Fruit fly (Drosophila melanogaster) whole organism, adult: ENCODE results near the gene CG4619.

ENCODE experiments used
- CG11617 ChIP-seq: fragments of 200-800 bp; sonication (Bioruptor generic); optimal IDR thresholded peaks from 2 replicates; lab custom pipeline; 2017; ENCODE audit warnings: mild to moderate bottlenecking, missing biosample characterization, missing genetic modification reagents, missing genetic modification characterization
- CG12768 ChIP-seq: fragments of 200-800 bp; sonication (Bioruptor generic); optimal IDR thresholded peaks from 2 replicates; lab custom pipeline; 2017; ENCODE audit warnings: missing biosample characterization, missing genetic modification characterization, mild to moderate bottlenecking, moderate library complexity, missing genetic modification reagents
- CG14711 ChIP-seq: fragments of 200-800 bp; sonication (Bioruptor generic); optimal IDR thresholded peaks from 2 replicates; lab custom pipeline; 2018; ENCODE audit warnings: missing biosample characterization, mild to moderate bottlenecking, missing genetic modification characterization, moderate library complexity
- CG1620 ChIP-seq: fragments of 200-800 bp; sonication (Bioruptor generic); optimal IDR thresholded peaks from 2 replicates; lab custom pipeline; 2016; ENCODE audit warnings: missing biosample characterization, missing genetic modification characterization
- CG33017 ChIP-seq: fragments of 200-800 bp; sonication (Bioruptor generic); optimal IDR thresholded peaks from 2 replicates; lab custom pipeline; 2018; ENCODE audit warnings: missing biosample characterization, mild to moderate bottlenecking, missing genetic modification characterization, moderate library complexity
- CG5204 ChIP-seq: fragments of 200-800 bp; sonication (Bioruptor generic); optimal IDR thresholded peaks from 2 replicates; lab custom pipeline; 2016; ENCODE audit warnings: missing biosample characterization, missing genetic modification characterization
- CG7045 ChIP-seq: fragments of 200-800 bp; sonication (Bioruptor generic); optimal IDR thresholded peaks from 2 replicates; lab custom pipeline; 2017; ENCODE audit warnings: missing biosample characterization, mild to moderate bottlenecking, missing genetic modification characterization
- CG7101 ChIP-seq: fragments of 200-800 bp; sonication (Bioruptor generic); optimal IDR thresholded peaks from 2 replicates; lab custom pipeline; 2018; ENCODE audit warnings: missing biosample characterization, mild to moderate bottlenecking, missing genetic modification characterization, moderate library complexity
- Clk ChIP-seq: fragments of 200-800 bp; sonication (Bioruptor generic); optimal IDR thresholded peaks from 2 replicates; lab custom pipeline; 2017; ENCODE audit warnings: missing biosample characterization, missing genetic modification characterization
- Crg-1 ChIP-seq: fragments of 200-800 bp; sonication (Bioruptor generic); optimal IDR thresholded peaks from 2 replicates; lab custom pipeline; 2016; ENCODE audit warnings: missing biosample characterization, missing genetic modification characterization
- Hr96 ChIP-seq: fragments of 200-800 bp; sonication (Bioruptor generic); optimal IDR thresholded peaks from 2 replicates; lab custom pipeline; 2016; ENCODE audit warnings: missing biosample characterization, missing genetic modification characterization
- Mnt ChIP-seq: fragments of 200-800 bp; sonication (Bioruptor generic); optimal IDR thresholded peaks from 2 replicates; lab custom pipeline; 2016; ENCODE audit warnings: missing biosample characterization, mild to moderate bottlenecking, missing genetic modification characterization
- bab1 ChIP-seq: fragments of 200-800 bp; sonication (Bioruptor generic); optimal IDR thresholded peaks from 3 replicates; lab custom pipeline; 2019; ENCODE audit warnings: missing biosample characterization, mild to moderate bottlenecking, missing genetic modification characterization, moderate library complexity
- cic ChIP-seq: fragments of 200-800 bp; sonication (Bioruptor generic); optimal IDR thresholded peaks from 2 replicates; lab custom pipeline; 2017; ENCODE audit warnings: missing biosample characterization, mild to moderate bottlenecking, missing genetic modification characterization, moderate library complexity
- cnc ChIP-seq, 2 experiments: fragments of >200 bp; optimal IDR thresholded peaks; 2 replicates each; lab custom pipeline; 2017
- kay ChIP-seq: fragments of 200-800 bp; sonication (Bioruptor generic); peaks from one replicate; lab custom pipeline; 2016; ENCODE audit warnings: missing biosample characterization, missing genetic modification characterization, borderline replicate concordance
- ovo ChIP-seq: fragments of 200-800 bp; sonication (Bioruptor generic); optimal IDR thresholded peaks from 2 replicates; lab custom pipeline; 2016; ENCODE audit warnings: missing biosample characterization, missing genetic modification characterization
- pad ChIP-seq: fragments of 200-800 bp; sonication (Bioruptor generic); optimal IDR thresholded peaks from 3 replicates; lab custom pipeline; 2017; ENCODE audit warnings: missing biosample characterization, missing genetic modification characterization, mild to moderate bottlenecking, moderate library complexity, missing genetic modification reagents
- tj ChIP-seq: fragments of 200-800 bp; sonication (Bioruptor generic); optimal IDR thresholded peaks from 3 replicates; lab custom pipeline; 2017; ENCODE audit warnings: missing biosample characterization, mild to moderate bottlenecking, missing genetic modification characterization, moderate library complexity
- toe ChIP-seq: fragments of 200-800 bp; sonication (Bioruptor generic); optimal IDR thresholded peaks from 2 replicates; lab custom pipeline; 2016; ENCODE audit warnings: missing biosample characterization, missing genetic modification characterization

The CG4619 gene

DNA sequence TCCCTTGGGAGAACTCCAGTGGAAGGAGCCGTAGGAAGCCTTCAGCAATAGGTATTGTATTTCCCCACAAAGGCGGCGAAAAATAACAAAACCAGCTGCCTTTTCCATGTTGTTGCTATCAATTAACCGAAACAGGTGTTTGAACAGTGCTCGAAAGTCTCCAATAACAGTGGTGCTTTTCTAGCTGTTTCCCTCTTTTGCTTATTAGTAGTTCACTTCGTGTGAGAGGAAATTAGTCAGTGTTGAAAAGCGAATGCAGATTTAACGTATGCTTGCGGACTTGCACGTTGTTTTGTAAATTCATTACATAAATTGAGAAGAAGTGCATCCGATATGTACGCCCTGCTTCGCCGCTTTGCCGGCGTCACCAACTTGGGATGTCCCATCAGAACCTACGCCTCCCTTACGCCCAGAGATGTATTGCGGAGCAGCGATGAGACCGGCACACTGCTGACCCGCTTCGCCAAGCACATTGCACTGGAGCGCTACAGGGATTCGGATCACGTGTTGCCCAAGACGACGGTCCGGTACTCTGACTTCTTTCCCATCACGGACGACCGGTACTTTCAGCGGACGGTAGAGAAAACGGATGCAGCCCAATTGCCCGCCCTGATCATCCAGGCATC is at the start of gene CG4619, which contains the start of gene Datp:
Gene CG4619, plus strand, starts transcription at position 233 of the 626 bp plus-strand sequence.
Gene Datp, minus strand, starts transcription at position 160 of the 626 bp plus-strand sequence.
- TF ChIP-seq Clk (GFP tag; lab: Kevin White, UChicago) (no peak), Hr96 (GFP tag; lab: Kevin White, UChicago) (peak; percentile 66), Crg-1 (GFP tag; lab: Kevin White, UChicago) (peak; percentile 84), CG7101 (peak; percentile 82), CG5204 (no peak), CG12768 (GFP tag; lab: Kevin White, UChicago) (peak; percentile 64), CG14711 (peak; percentile 67), kay (no peak), CG1620 (GFP tag; lab: Kevin White, UChicago) (peak; percentile 83), ovo (GFP tag; lab: Kevin White, UChicago) (peak; percentile 39), tj (GFP tag; lab: Kevin White, UChicago) (no peak), Mnt (GFP tag; lab: Kevin White, UChicago) (peak; percentile 84), toe (peak; percentile 59), bab1 (GFP tag; lab: Kevin White, UChicago) (peak; percentile 47), CG11617 (GFP tag; lab: Kevin White, UChicago) (peak; percentile 45), cic (GFP tag; lab: Kevin White, UChicago) (peak; percentile 39), CG33017 (peak; percentile 32), CG7045 (GFP tag; lab: Kevin White, UChicago) (peak; percentile 13), cnc (optimal IDR thresholded peaks at IDR 0.05; lab: Kevin White, UChicago) (no peak), pad (peak; percentile 77)

DNA sequence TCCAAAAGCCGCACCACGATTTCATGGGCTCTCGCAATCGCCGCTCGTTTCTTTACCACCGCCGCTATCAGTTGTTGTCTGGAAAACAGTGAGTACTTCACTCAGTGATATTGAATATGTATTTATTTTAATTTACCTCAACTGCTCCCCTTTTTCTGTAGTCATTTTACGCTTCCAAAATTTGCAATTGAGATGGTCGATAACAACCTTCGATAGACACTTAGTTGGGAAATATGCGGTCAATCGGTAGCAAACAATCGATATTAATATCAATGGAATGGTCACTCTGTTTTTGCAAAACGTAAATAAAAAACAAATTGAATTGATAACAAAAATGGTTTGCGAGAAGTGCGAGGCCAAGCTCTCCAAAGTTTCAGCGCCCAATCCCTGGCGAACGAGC is 48.1 kb upstream of the CG4619 start, which contains the start of the genes CG34183 and CG4537:
Gene CG34183, minus strand, starts transcription at position 197 of the 400 bp plus-strand sequence.
Gene CG4537, plus strand, starts transcription at position 310 of the 400 bp plus-strand sequence.
- TF ChIP-seq pad (no peak), tj (GFP tag; lab: Kevin White, UChicago) (no peak), CG7101 (peak; percentile 5), Mnt (GFP tag; lab: Kevin White, UChicago) (peak; percentile 49), CG7045 (GFP tag; lab: Kevin White, UChicago) (no peak), CG1620 (GFP tag; lab: Kevin White, UChicago) (peak; percentile 34), bab1 (GFP tag; lab: Kevin White, UChicago) (peak; percentile 35), CG14711 (no peak)

DNA sequence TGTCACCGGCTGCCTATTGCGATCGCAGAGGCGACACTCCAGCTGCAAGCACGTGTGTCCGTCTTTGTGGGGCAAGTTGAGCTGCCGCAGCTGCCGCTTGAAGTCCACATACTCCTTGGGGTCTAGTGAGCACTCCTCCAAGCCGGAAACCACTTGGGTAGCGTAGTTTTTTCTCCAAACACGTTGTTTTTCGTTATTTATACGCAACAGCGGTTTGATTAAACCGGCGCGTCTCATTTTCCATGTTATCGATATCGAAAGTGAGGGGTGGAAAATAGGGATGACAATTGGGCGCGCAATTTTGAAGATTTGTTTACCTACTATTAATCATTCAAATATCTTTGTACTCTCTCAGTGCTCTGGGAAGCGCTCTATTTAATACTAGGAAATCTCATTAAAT is 45.5 kb upstream of the CG4619 start, which contains the start of gene mtDNA-helicase:
Gene mtDNA-helicase, minus strand, starts transcription at position 264 of the 400 bp plus-strand sequence.
- TF ChIP-seq CG11617 (GFP tag; lab: Kevin White, UChicago) (no peak), Hr96 (GFP tag; lab: Kevin White, UChicago) (no peak), toe (no peak), bab1 (GFP tag; lab: Kevin White, UChicago) (peak; percentile 13), CG33017 (no peak), CG14711 (no peak), kay (no peak), Crg-1 (GFP tag; lab: Kevin White, UChicago) (peak; percentile 9), ovo (GFP tag; lab: Kevin White, UChicago) (no peak), CG5204 (no peak), cic (GFP tag; lab: Kevin White, UChicago) (no peak), pad (no peak), CG1620 (GFP tag; lab: Kevin White, UChicago) (no peak), cnc (optimal IDR thresholded peaks at IDR 0.05; lab: Kevin White, UChicago) (no peak), Mnt (GFP tag; lab: Kevin White, UChicago) (peak; percentile 80), CG12768 (GFP tag; lab: Kevin White, UChicago) (no peak)

- TF ChIP-seq CG14711 = no peak
- TF ChIP-seq Hr96 (GFP tag; lab: Kevin White, UChicago) = no peak
These were observed 44.5 kb upstream of the CG4619 start for dm6 chr2L:9894193-9894592.

- TF ChIP-seq Clk (GFP tag; lab: Kevin White, UChicago) = no peak
- TF ChIP-seq Mnt (GFP tag; lab: Kevin White, UChicago) = peak; percentile 100
- TF ChIP-seq Crg-1 (GFP tag; lab: Kevin White, UChicago) = peak; percentile 69
- TF ChIP-seq CG7101 = peak; percentile 81
- TF ChIP-seq CG33017 = peak; percentile 71
- no peak for TF ChIP-seq toe
- TF ChIP-seq CG5204 = no peak
- peak; percentile 83 for TF ChIP-seq bab1 (GFP tag; lab: Kevin White, UChicago)
- TF ChIP-seq CG1620 (GFP tag; lab: Kevin White, UChicago) = peak; percentile 33
- no peak for TF ChIP-seq CG12768 (GFP tag; lab: Kevin White, UChicago)
- peak; percentile 73 for TF ChIP-seq tj (GFP tag; lab: Kevin White, UChicago)
- TF ChIP-seq Hr96 (GFP tag; lab: Kevin White, UChicago) = peak; percentile 44
- peak; percentile 71 for TF ChIP-seq CG14711
- peak; percentile 38 for TF ChIP-seq CG7045 (GFP tag; lab: Kevin White, UChicago)
- no peak for TF ChIP-seq kay
- TF ChIP-seq pad = peak; percentile 48
- peak; percentile 19 for TF ChIP-seq cic (GFP tag; lab: Kevin White, UChicago)
- TF ChIP-seq CG11617 (GFP tag; lab: Kevin White, UChicago) = peak; percentile 87
- TF ChIP-seq cnc (optimal IDR thresholded peaks at IDR 0.05; lab: Kevin White, UChicago) = no peak
- peak; percentile 18 for TF ChIP-seq ovo (GFP tag; lab: Kevin White, UChicago)
These were observed 43.7 kb upstream of the CG4619 start, which contains the start of gene Bka for dm6 chr2L:9894871-9895364. Bka (plus strand) TSS chr2L:9895287.

- TF ChIP-seq bab1 (GFP tag; lab: Kevin White, UChicago) (peak; percentile 68), Crg-1 (GFP tag; lab: Kevin White, UChicago) (peak; percentile 79), kay (no peak), CG12768 (GFP tag; lab: Kevin White, UChicago) (peak; percentile 28), cnc (optimal IDR thresholded peaks at IDR 0.05; lab: Kevin White, UChicago) (no peak), CG7045 (GFP tag; lab: Kevin White, UChicago) (peak; percentile 6), Clk (GFP tag; lab: Kevin White, UChicago) (no peak), toe (no peak), cic (GFP tag; lab: Kevin White, UChicago) (no peak), CG1620 (GFP tag; lab: Kevin White, UChicago) (peak; percentile 49), CG14711 (peak; percentile 65), tj (GFP tag; lab: Kevin White, UChicago) (peak; percentile 32), ovo (GFP tag; lab: Kevin White, UChicago) (no peak), Hr96 (GFP tag; lab: Kevin White, UChicago) (peak; percentile 69), CG7101 (peak; percentile 74), Mnt (GFP tag; lab: Kevin White, UChicago) (peak; percentile 97), CG33017 (peak; percentile 67), pad (peak; percentile 35), CG11617 (GFP tag; lab: Kevin White, UChicago) (peak; percentile 69), CG5204 (no peak)
These were observed 41.4 kb upstream of the CG4619 start, which contains the start of gene RpS2 for dm6 chr2L:9897296-9897695. RpS2 (minus strand) TSS chr2L:9897552.
